Worm (Caenorhabditis elegans): Measurements from ENCODE around the gene F09C8.2.

DNA sequence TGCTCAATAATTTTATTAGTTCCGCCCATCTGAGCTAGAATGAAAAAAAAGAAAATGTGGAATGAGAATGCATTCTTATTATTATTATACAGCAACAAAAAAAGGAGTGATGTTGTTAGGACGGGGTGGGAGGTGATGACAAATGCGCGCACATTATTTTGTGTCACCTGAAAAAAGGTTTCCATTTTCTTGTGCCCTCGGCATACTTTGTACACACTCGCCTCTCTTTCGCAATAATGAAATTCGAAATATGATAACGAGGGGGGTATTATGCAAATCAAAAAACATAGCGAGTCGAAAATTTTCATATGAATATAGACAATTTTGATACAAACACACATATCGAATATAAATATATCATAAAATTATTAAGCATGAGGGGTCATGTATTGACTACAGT is 12.5 kb upstream of the F09C8.2 start:
- no peak for TF ChIP-seq attf-3 (GFP tag; conservative IDR thresholded peaks at IDR 0.05)
- no peak for TF ChIP-seq pha-4 (tag; optimal IDR thresholded peaks at IDR 0.05)
- TF ChIP-seq sdz-38 (tag; optimal IDR thresholded peaks at IDR 0.05) = no peak
- TF ChIP-seq sptf-2 (GFP tag; optimal IDR thresholded peaks at IDR 0.05) = no peak
- TF ChIP-seq ceh-58 (GFP tag; IDR thresholded peaks at IDR 0.05) = no peak
- TF ChIP-seq zim-3 (tag; optimal IDR thresholded peaks at IDR 0.05) = no peak

All from whole organism, young adult.